Worm (Caenorhabditis elegans): ENCODE data around the gene pitr-6.

Gene pitr-6

DNA sequence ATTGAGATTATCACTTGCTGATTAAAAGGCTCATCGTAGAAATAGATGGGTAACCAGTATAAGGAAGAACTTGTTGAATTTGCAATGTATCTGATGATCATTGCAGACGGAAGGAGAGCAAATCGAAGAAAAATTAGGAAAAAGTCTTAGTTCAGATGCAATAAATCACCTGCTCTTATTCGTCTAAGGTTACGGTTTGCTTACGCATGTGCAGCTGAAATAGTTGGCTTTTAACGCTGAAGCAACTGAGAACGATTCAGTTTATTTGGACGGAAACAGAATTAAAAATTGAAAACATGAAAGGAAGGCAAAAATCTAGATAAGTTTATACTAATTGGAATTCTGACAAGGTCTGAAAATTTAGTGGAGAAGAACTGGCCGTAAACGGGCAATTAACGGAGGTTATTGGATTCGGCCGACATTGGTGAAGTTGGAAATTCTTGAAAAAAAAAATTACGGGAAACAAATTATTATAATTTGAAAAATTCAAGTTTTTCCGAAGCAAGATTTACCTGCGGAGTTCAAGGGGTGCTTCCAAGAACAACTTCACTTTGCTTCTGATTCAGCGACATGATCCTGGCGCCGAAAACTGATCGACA, 7.7 kb downstream of the pitr-6 start, which contains the start of the genes sre-35 and sre-33:
TSS of gene sre-35 (minus strand) at position 101 of the 599 bp plus-strand sequence.
TSS of gene sre-33 (plus strand) at position 549 of the 599 bp plus-strand sequence.
- TF ChIP-seq elt-2 (tag; optimal IDR thresholded peaks at IDR 0.05) (no peak), zag-1 (tag; optimal IDR thresholded peaks at IDR 0.05) (no peak), egl-13 (tag; optimal IDR thresholded peaks at IDR 0.05) (no peak), C16A3.4 (tag; optimal IDR thresholded peaks at IDR 0.05) (no peak), ceh-90 (tag; optimal IDR thresholded peaks at IDR 0.05) (no peak), rnt-1 (tag; optimal IDR thresholded peaks at IDR 0.05) (no peak), ama-1 (optimal IDR thresholded peaks at IDR 0.05) (no peak), hlh-17 (GFP tag; optimal IDR thresholded peaks at IDR 0.05; ENCODE audit: borderline replicate concordance) (no peak), egl-27 (tag; optimal IDR thresholded peaks at IDR 0.05) (no peak), C34B4.2 (tag; optimal IDR thresholded peaks at IDR 0.05) (no peak), irx-1 (tag; optimal IDR thresholded peaks at IDR 0.05) (no peak), nhr-28 (tag; optimal IDR thresholded peaks at IDR 0.05) (no peak), nhr-237 (tag; optimal IDR thresholded peaks at IDR 0.05) (no peak), isw-1 (GFP tag; IDR thresholded peaks at IDR 0.05) (no peak)

DNA sequence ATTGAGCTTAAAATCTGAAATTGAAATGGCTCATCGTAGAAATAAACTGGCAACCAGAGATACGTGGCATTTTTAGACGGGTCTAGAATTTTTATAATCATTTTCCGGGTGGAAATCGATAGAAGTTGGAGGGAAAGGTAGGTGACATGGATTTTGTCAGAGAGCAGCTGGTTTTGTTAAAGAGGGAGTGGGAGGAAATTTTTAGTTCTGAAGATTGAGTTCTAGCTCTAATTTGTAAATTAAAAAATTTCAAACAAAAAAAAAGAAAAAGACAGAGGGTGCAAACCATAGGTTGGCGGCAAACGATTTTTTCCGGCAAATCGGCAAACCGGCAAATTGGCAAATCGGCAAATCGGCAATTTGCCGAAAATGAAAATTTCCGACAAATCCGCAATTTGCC, 11.5 kb downstream of the pitr-6 start, which contains the start of gene sre-32:
TSS of gene sre-32 (minus strand) at position 101 of the 400 bp plus-strand sequence.
- TF ChIP-seq blmp-1 (tag; optimal IDR thresholded peaks at IDR 0.05) (no peak), ceh-82 (tag; optimal IDR thresholded peaks at IDR 0.05) (no peak), ets-5 (GFP tag; IDR thresholded peaks at IDR 0.05) (no peak), C16A3.4 (tag; optimal IDR thresholded peaks at IDR 0.05) (no peak), unc-130 (tag; optimal IDR thresholded peaks at IDR 0.05) (no peak), elt-3 (tag; optimal IDR thresholded peaks at IDR 0.05) (no peak), pax-3 (tag; optimal IDR thresholded peaks at IDR 0.05) (no peak), fkh-8 (tag; optimal IDR thresholded peaks at IDR 0.05) (no peak), dsc-1 (tag; optimal IDR thresholded peaks at IDR 0.05) (no peak), snu-23 (GFP tag; optimal IDR thresholded peaks at IDR 0.05) (no peak), unc-98 (GFP tag; IDR thresholded peaks at IDR 0.05) (no peak), Y116A8C.19 (tag; optimal IDR thresholded peaks at IDR 0.05; ENCODE audit: borderline replicate concordance) (no peak), ceh-90 (tag; optimal IDR thresholded peaks at IDR 0.05) (no peak), irx-1 (tag; optimal IDR thresholded peaks at IDR 0.05) (no peak), fkh-10 (GFP tag; optimal IDR thresholded peaks at IDR 0.05) (no peak), hpl-2 (GFP tag; optimal IDR thresholded peaks at IDR 0.05) (no peak)

DNA sequence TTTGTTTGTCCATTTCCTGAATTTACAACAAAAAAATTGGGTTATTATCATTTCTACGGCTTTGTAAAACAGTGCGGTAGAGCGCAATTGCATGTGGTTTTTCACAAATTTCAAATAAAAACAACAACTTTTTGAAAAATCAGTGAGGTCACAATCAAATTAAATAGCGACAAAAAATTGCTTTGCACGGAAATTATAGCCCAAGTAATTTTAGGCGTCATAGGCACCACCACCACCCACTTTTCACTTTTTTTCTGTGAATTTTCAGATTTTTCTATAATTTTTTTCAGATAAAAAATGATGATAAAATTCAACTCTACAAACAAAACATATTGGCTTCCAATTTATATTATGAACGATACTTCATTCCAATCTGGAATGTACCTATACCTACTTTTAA, 12.1 kb downstream of the pitr-6 start, which contains the start of gene sre-38:
TSS of gene sre-38 (plus strand) at position 301 of the 400 bp plus-strand sequence.
- TF ChIP-seq lin-15B (tag; optimal IDR thresholded peaks at IDR 0.05) (no peak), ztf-11 (tag; optimal IDR thresholded peaks at IDR 0.05) (no peak), elt-3 (tag; optimal IDR thresholded peaks at IDR 0.05) (no peak), lin-39 (tag; optimal IDR thresholded peaks at IDR 0.05) (no peak), nhr-20 (tag; optimal IDR thresholded peaks at IDR 0.05) (no peak), egl-13 (tag; optimal IDR thresholded peaks at IDR 0.05) (no peak), grh-1 (GFP tag; IDR thresholded peaks at IDR 0.05) (no peak), fkh-4 (tag; optimal IDR thresholded peaks at IDR 0.05; ENCODE audit: borderline replicate concordance) (no peak), nhr-237 (tag; optimal IDR thresholded peaks at IDR 0.05) (no peak), ceh-82 (tag; optimal IDR thresholded peaks at IDR 0.05) (no peak), nhr-77 (tag; optimal IDR thresholded peaks at IDR 0.05) (no peak), irx-1 (tag; optimal IDR thresholded peaks at IDR 0.05) (no peak), unc-98 (GFP tag; IDR thresholded peaks at IDR 0.05) (no peak), nhr-84 (tag; optimal IDR thresholded peaks at IDR 0.05) (no peak)

ce11 chrII:12459422-12459821, 14.3 kb downstream of the pitr-6 start, which contains the start of gene tag-281:
Gene tag-281, plus strand, starts transcription at chrII:12459761.
- TF ChIP-seq nhr-19 (GFP tag; conservative IDR thresholded peaks at IDR 0.05) (peak; percentile 89), nhr-76 (tag; optimal IDR thresholded peaks at IDR 0.05) (no peak), nhr-20 (tag; optimal IDR thresholded peaks at IDR 0.05) (peak; percentile 89), lin-39 (tag; optimal IDR thresholded peaks at IDR 0.05) (peak; percentile 84), zip-4 (GFP tag; optimal IDR thresholded peaks at IDR 0.05) (peak; percentile 42), ztf-4 (tag; optimal IDR thresholded peaks at IDR 0.05) (peak; percentile 16), elt-3 (tag; optimal IDR thresholded peaks at IDR 0.05) (peak in 2 of 6 experiments; percentile 74 to 86), C34B4.2 (tag; optimal IDR thresholded peaks at IDR 0.05) (no peak), nhr-85 (tag) (peak; percentile 93), unc-62 (GFP tag; optimal IDR thresholded peaks at IDR 0.05) (no peak), nhr-11 (tag; optimal IDR thresholded peaks at IDR 0.05) (peak; percentile 71), unc-98 (GFP tag; IDR thresholded peaks at IDR 0.05) (peak; percentile 36; the same call in 1 of the 2 replicates), fkh-8 (tag; optimal IDR thresholded peaks at IDR 0.05) (peak; percentile 87), egl-13 (tag; optimal IDR thresholded peaks at IDR 0.05) (peak; percentile 72), lin-14 (GFP tag; optimal IDR thresholded peaks at IDR 0.05) (peak; percentile 89), C16A3.4 (tag; optimal IDR thresholded peaks at IDR 0.05) (peak; percentile 69), aha-1 (tag; optimal IDR thresholded peaks at IDR 0.05) (peak; percentile 74), mdl-1 (tag; optimal IDR thresholded peaks at IDR 0.05) (peak in 1 of 2 experiments; percentile 69), sptf-1 (tag; optimal IDR thresholded peaks at IDR 0.05) (no peak)
